Fruit fly (Drosophila melanogaster) whole organism, adult: ENCODE measurements around the gene mnd.

Source experiments
- CG14711 ChIP-seq: fragments of 200-800 bp; sonication (Bioruptor generic); optimal IDR thresholded peaks from 2 replicates; lab custom pipeline; 2018; ENCODE audit warnings: missing biosample characterization, mild to moderate bottlenecking, missing genetic modification characterization, moderate library complexity
- CG1620 ChIP-seq: fragments of 200-800 bp; sonication (Bioruptor generic); optimal IDR thresholded peaks from 2 replicates; lab custom pipeline; 2016; ENCODE audit warnings: missing biosample characterization, missing genetic modification characterization
- CG7045 ChIP-seq: fragments of 200-800 bp; sonication (Bioruptor generic); optimal IDR thresholded peaks from 2 replicates; lab custom pipeline; 2017; ENCODE audit warnings: missing biosample characterization, mild to moderate bottlenecking, missing genetic modification characterization
- Clk ChIP-seq: fragments of 200-800 bp; sonication (Bioruptor generic); optimal IDR thresholded peaks from 2 replicates; lab custom pipeline; 2017; ENCODE audit warnings: missing biosample characterization, missing genetic modification characterization
- Hr96 ChIP-seq: fragments of 200-800 bp; sonication (Bioruptor generic); optimal IDR thresholded peaks from 2 replicates; lab custom pipeline; 2016; ENCODE audit warnings: missing biosample characterization, missing genetic modification characterization
- bab1 ChIP-seq: fragments of 200-800 bp; sonication (Bioruptor generic); optimal IDR thresholded peaks from 3 replicates; lab custom pipeline; 2019; ENCODE audit warnings: missing biosample characterization, mild to moderate bottlenecking, missing genetic modification characterization, moderate library complexity
- cic ChIP-seq: fragments of 200-800 bp; sonication (Bioruptor generic); optimal IDR thresholded peaks from 2 replicates; lab custom pipeline; 2017; ENCODE audit warnings: missing biosample characterization, mild to moderate bottlenecking, missing genetic modification characterization, moderate library complexity
- cnc ChIP-seq, 2 experiments: fragments of >200 bp; optimal IDR thresholded peaks; 2 replicates each; lab custom pipeline; 2017
- kay ChIP-seq: fragments of 200-800 bp; sonication (Bioruptor generic); peaks from one replicate; lab custom pipeline; 2016; ENCODE audit warnings: missing biosample characterization, missing genetic modification characterization, borderline replicate concordance
- ovo ChIP-seq: fragments of 200-800 bp; sonication (Bioruptor generic); optimal IDR thresholded peaks from 2 replicates; lab custom pipeline; 2016; ENCODE audit warnings: missing biosample characterization, missing genetic modification characterization
- tj ChIP-seq: fragments of 200-800 bp; sonication (Bioruptor generic); optimal IDR thresholded peaks from 3 replicates; lab custom pipeline; 2017; ENCODE audit warnings: missing biosample characterization, mild to moderate bottlenecking, missing genetic modification characterization, moderate library complexity

- TF ChIP-seq Hr96 (GFP tag; lab: Kevin White, UChicago) (no peak), kay (GFP tag; lab: Kevin White, UChicago) (no peak), cic (no peak), Clk (GFP tag; lab: Kevin White, UChicago) (no peak), ovo (GFP tag; lab: Kevin White, UChicago) (no peak), CG14711 (tag; lab: Kevin White, UChicago) (no peak), cnc (optimal IDR thresholded peaks at IDR 0.05; lab: Kevin White, UChicago) (no peak), bab1 (GFP tag; lab: Kevin White, UChicago) (no peak), CG1620 (GFP tag; lab: Kevin White, UChicago) (no peak), CG7045 (GFP tag; lab: Kevin White, UChicago) (no peak), tj (GFP tag; lab: Kevin White, UChicago) (no peak)
Measured at dm6 chr3L:15034061-15034713, 49.3 kb downstream of the mnd start.
